Worm (Caenorhabditis elegans): ENCODE measurements around the gene T22F3.7.

DNA sequence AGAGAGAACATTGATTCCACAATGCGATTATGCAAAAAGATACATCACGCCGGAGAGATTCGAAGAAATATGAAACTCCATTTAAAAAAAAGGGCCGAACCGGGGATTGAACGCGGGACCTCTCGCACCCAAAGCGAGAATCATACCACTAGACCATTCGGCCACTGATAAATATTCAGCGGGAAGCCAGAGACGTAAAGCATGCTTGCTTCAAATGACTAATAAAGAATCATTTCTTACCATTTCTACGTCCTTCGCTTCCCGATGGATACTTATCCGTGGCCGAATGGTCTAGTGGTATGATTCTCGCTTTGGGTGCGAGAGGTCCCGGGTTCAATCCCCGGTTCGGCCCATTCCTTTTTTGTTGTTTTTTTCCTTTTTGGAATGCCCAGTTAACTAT lies 12.2 kb downstream of the T22F3.7 start:
- no peak for TF ChIP-seq mdl-1 (tag; optimal IDR thresholded peaks at IDR 0.05)
- TF ChIP-seq lin-15B (tag; optimal IDR thresholded peaks at IDR 0.05) = no peak
- no peak for TF ChIP-seq unc-62 (GFP tag; optimal IDR thresholded peaks at IDR 0.05)
- TF ChIP-seq jun-1 (tag; optimal IDR thresholded peaks at IDR 0.05) = no peak

Measured in whole organism, L1 larva.